Worm (Caenorhabditis elegans): Measurements from ENCODE around the gene hadb-1.

DNA sequence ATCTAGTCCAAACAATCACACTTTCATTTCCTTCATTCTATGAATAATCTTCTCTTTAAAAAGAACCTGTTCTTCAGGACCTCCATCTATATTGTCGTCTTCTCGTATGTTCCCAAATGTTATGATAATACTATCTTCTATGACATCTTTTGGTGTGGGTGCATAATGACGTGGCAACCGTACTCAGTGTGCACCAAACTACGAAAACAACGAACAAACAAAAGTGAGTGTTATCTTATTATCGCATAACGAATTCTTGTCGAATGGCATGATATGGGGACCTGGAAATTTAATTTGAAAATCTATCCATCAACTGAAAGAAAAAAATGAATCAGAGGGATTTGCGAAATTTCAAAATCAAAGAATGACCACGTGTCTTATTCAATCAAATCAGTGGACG, 32.2 kb downstream of the hadb-1 start:
- TF ChIP-seq dve-1 (tag; optimal IDR thresholded peaks at IDR 0.05; ENCODE audit: insufficient read depth) (no peak), unc-39 (tag; optimal IDR thresholded peaks at IDR 0.05) (no peak), mdt-29 (GFP tag; IDR thresholded peaks at IDR 0.05) (no peak), nhr-42 (GFP tag; IDR thresholded peaks at IDR 0.05) (no peak), F49E8.2 (tag; optimal IDR thresholded peaks at IDR 0.05; ENCODE audit: borderline replicate concordance) (no peak), dmd-8 (GFP tag; IDR thresholded peaks at IDR 0.05) (no peak), zfp-3 (GFP tag; conservative IDR thresholded peaks at IDR 0.05) (no peak), zag-1 (tag; optimal IDR thresholded peaks at IDR 0.05) (no peak), mxl-2 (GFP tag; conservative IDR thresholded peaks at IDR 0.05) (no peak), madf-5 (GFP tag; IDR thresholded peaks at IDR 0.05) (no peak)
